Fruit fly (Drosophila melanogaster) whole organism, embryonic: ENCODE data around the gene CG9550.

ENCODE experiments used
- Atf6 ChIP-seq: fragments of 200-800 bp; sonication (Bioruptor generic); IDR thresholded peaks from 2 replicates; pipeline ENCODE4 v1.3.6; 2022; ENCODE audit warnings: missing biosample characterization, missing genetic modification characterization
- Bdp1 ChIP-seq: fragments of 200-800 bp; sonication (Bioruptor generic); optimal IDR thresholded peaks from 3 replicates; lab custom pipeline; 2016; ENCODE audit warnings: missing biosample characterization, missing genetic modification characterization
- Bteb2 ChIP-seq: fragments of 200-800 bp; sonication (Bioruptor generic); optimal IDR thresholded peaks from 2 replicates; lab custom pipeline; 2016; ENCODE audit warnings: missing biosample characterization, missing genetic modification characterization
- C15 ChIP-seq: fragments of 200-800 bp; sonication (Bioruptor generic); IDR thresholded peaks from 3 replicates; pipeline ENCODE4 v1.3.6; 2022; ENCODE audit warnings: missing biosample characterization, missing genetic modification characterization
- CG11560 ChIP-seq: fragments of 200-800 bp; sonication (Bioruptor generic); IDR thresholded peaks from 3 replicates; pipeline ENCODE4 v1.3.6; 2022; ENCODE audit warnings: missing biosample characterization, missing genetic modification characterization
- CG1233 ChIP-seq: fragments of 200-800 bp; sonication (Bioruptor generic); optimal IDR thresholded peaks from 4 replicates; lab custom pipeline; 2018; ENCODE audit warnings: missing biosample characterization, mild to moderate bottlenecking, missing genetic modification characterization
- CG14667 ChIP-seq: fragments of 200-800 bp; sonication (Bioruptor generic); IDR thresholded peaks from 2 replicates; pipeline ENCODE4 v1.3.6; 2022; ENCODE audit warnings: missing biosample characterization, missing genetic modification characterization
- CG1529 ChIP-seq: fragments of 200-800 bp; sonication (Bioruptor generic); optimal IDR thresholded peaks from 3 replicates; lab custom pipeline; 2018; ENCODE audit warnings: missing biosample characterization, missing genetic modification characterization
- CG15514 ChIP-seq: fragments of 200-800 bp; sonication (Bioruptor generic); optimal IDR thresholded peaks from 3 replicates; lab custom pipeline; 2017; ENCODE audit warnings: missing biosample characterization, missing genetic modification characterization, mild to moderate bottlenecking, moderate library complexity, missing genetic modification reagents
- CG15696 ChIP-seq: fragments of 200-800 bp; sonication (Bioruptor generic); optimal IDR thresholded peaks from 2 replicates; lab custom pipeline; 2019; ENCODE audit warnings: missing biosample characterization, mild to moderate bottlenecking, missing genetic modification characterization, moderate library complexity
- CG1602 ChIP-seq: fragments of 200-800 bp; sonication (Bioruptor generic); optimal IDR thresholded peaks from 3 replicates; lab custom pipeline; 2016; ENCODE audit warnings: missing biosample characterization, missing genetic modification characterization
- CG1603 ChIP-seq: fragments of 200-800 bp; sonication (Bioruptor generic); optimal IDR thresholded peaks from 2 replicates; lab custom pipeline; 2019; ENCODE audit warnings: missing biosample characterization, mild to moderate bottlenecking, missing genetic modification characterization, moderate library complexity
- CG1647 ChIP-seq: fragments of 200-800 bp; sonication (Bioruptor generic); optimal IDR thresholded peaks from 3 replicates; lab custom pipeline; 2016; ENCODE audit warnings: missing biosample characterization, missing genetic modification characterization
- CG17385 ChIP-seq: fragments of 200-800 bp; sonication (Bioruptor generic); optimal IDR thresholded peaks from 3 replicates; lab custom pipeline; 2018; ENCODE audit warnings: missing biosample characterization, mild to moderate bottlenecking, missing genetic modification characterization
- CG18764 ChIP-seq: fragments of 200-800 bp; sonication (Bioruptor generic); optimal IDR thresholded peaks from 3 replicates; lab custom pipeline; 2016; ENCODE audit warnings: missing biosample characterization, missing genetic modification characterization
- CG2889 ChIP-seq: fragments of 200-800 bp; sonication (Bioruptor generic); IDR thresholded peaks from 3 replicates; pipeline ENCODE4 v1.3.6; 2022; ENCODE audit warnings: missing biosample characterization, missing genetic modification characterization
- CG30020 ChIP-seq: fragments of 200-800 bp; optimal IDR thresholded peaks from 2 replicates; lab custom pipeline; 2019; ENCODE audit warnings: missing biosample characterization, mild to moderate bottlenecking, missing genetic modification characterization, moderate library complexity
- CG33213 ChIP-seq: fragments of 200-800 bp; sonication (Bioruptor generic); optimal IDR thresholded peaks from 3 replicates; lab custom pipeline; 2016; ENCODE audit warnings: missing biosample characterization, missing genetic modification characterization
- CG6272 ChIP-seq: fragments of 200-800 bp; sonication (Bioruptor generic); IDR thresholded peaks from 2 replicates; pipeline ENCODE4 v1.3.6; 2022; ENCODE audit warnings: missing biosample characterization, missing genetic modification characterization
- CG6765 ChIP-seq: fragments of 200-800 bp; sonication (Bioruptor generic); optimal IDR thresholded peaks from 3 replicates; lab custom pipeline; 2017; ENCODE audit warnings: missing biosample characterization, mild to moderate bottlenecking, missing genetic modification characterization
- D ChIP-seq, 2 experiments: fragments of 200-800 bp in 1 of 2; fragments of >200 bp in 1 of 2; sonication (Bioruptor generic) in 1 of 2; optimal IDR thresholded peaks; 2 replicates in 1 of 2; 3 replicates in 1 of 2; lab custom pipeline; 2017; ENCODE audit warnings: mild to moderate bottlenecking in 1 of 2, missing biosample characterization in 1 of 2, missing genetic modification characterization in 1 of 2, missing genetic modification reagents in 1 of 2
- Deaf1 ChIP-seq: fragments of 200-800 bp; optimal IDR thresholded peaks from 3 replicates; lab custom pipeline; 2019; ENCODE audit warnings: missing biosample characterization, mild to moderate bottlenecking, missing genetic modification characterization, moderate library complexity
- Doc2 ChIP-seq: fragments of 200-800 bp; sonication (Bioruptor generic); IDR thresholded peaks from 2 replicates; pipeline ENCODE4 v1.3.6; 2022; ENCODE audit warnings: missing biosample characterization, missing genetic modification characterization
- HLHmδ ChIP-seq: fragments of 200-800 bp; sonication (Bioruptor generic); optimal IDR thresholded peaks from 2 replicates; lab custom pipeline; 2018; ENCODE audit warnings: missing biosample characterization, mild to moderate bottlenecking, missing genetic modification characterization, moderate library complexity
- Hey ChIP-seq: fragments of 200-800 bp; sonication (Bioruptor generic); optimal IDR thresholded peaks from 3 replicates; lab custom pipeline; 2018; ENCODE audit warnings: missing biosample characterization, mild to moderate bottlenecking, missing genetic modification characterization
- Hr39 ChIP-seq: fragments of >200 bp; optimal IDR thresholded peaks from 2 replicates; lab custom pipeline; 2017
- Kr ChIP-seq: fragments of 200-800 bp; sonication (Bioruptor generic); optimal IDR thresholded peaks from 2 replicates; lab custom pipeline; 2017; ENCODE audit warnings: missing biosample characterization, mild to moderate bottlenecking, missing genetic modification characterization
- NFAT ChIP-seq: fragments of 200-800 bp; sonication (Bioruptor generic); IDR thresholded peaks from 2 replicates; pipeline ENCODE4 v1.3.6; 2022; ENCODE audit warnings: missing biosample characterization, missing genetic modification characterization
- Nf-YC ChIP-seq: fragments of 200-800 bp; optimal IDR thresholded peaks from 3 replicates; lab custom pipeline; 2019; ENCODE audit warnings: missing biosample characterization, mild to moderate bottlenecking, missing genetic modification characterization, moderate library complexity
- Ptx1 ChIP-seq: fragments of 200-800 bp; sonication (Bioruptor generic); IDR thresholded peaks from 2 replicates; pipeline ENCODE4 v1.3.6; 2022; ENCODE audit warnings: missing biosample characterization, missing genetic modification characterization
- Side ChIP-seq: fragments of 200-800 bp; sonication (Bioruptor generic); optimal IDR thresholded peaks from 2 replicates; lab custom pipeline; 2016; ENCODE audit warnings: missing biosample characterization, missing genetic modification characterization
- Sry-β ChIP-seq: fragments of 200-800 bp; sonication (Bioruptor generic); optimal IDR thresholded peaks from 2 replicates; lab custom pipeline; 2018; ENCODE audit warnings: missing biosample characterization, mild to moderate bottlenecking, missing genetic modification characterization, moderate library complexity
- Taf1 ChIP-seq: fragments of 200-800 bp; sonication (Bioruptor generic); IDR thresholded peaks from 2 replicates; pipeline ENCODE4 v1.3.6; 2022; ENCODE audit warnings: missing biosample characterization, missing genetic modification characterization
- Tbp ChIP-seq: fragments of >200 bp; optimal IDR thresholded peaks from 2 replicates; lab custom pipeline; 2018; ENCODE audit warnings: missing biosample characterization, missing genetic modification characterization
- Xbp1 ChIP-seq: fragments of 200-800 bp; sonication (Bioruptor generic); optimal IDR thresholded peaks from 3 replicates; lab custom pipeline; 2016; ENCODE audit warnings: missing biosample characterization, mild to moderate bottlenecking, missing genetic modification characterization
- ab ChIP-seq: fragments of 200-800 bp; sonication (Bioruptor generic); optimal IDR thresholded peaks from 2 replicates; lab custom pipeline; 2016; ENCODE audit warnings: missing biosample characterization, missing genetic modification characterization
- aop ChIP-seq: fragments of 200-800 bp; sonication (Bioruptor generic); IDR thresholded peaks from 2 replicates; pipeline ENCODE4 v1.3.6; 2022; ENCODE audit warnings: missing biosample characterization, missing genetic modification characterization
- ap ChIP-seq: fragments of 200-800 bp; sonication (Bioruptor generic); IDR thresholded peaks from 2 replicates; pipeline ENCODE4 v1.3.6; 2022; ENCODE audit warnings: missing biosample characterization, missing genetic modification characterization
- corto ChIP-seq: fragments of 200-800 bp; sonication (Bioruptor generic); optimal IDR thresholded peaks from 2 replicates; lab custom pipeline; 2016; ENCODE audit warnings: missing biosample characterization, mild to moderate bottlenecking, missing genetic modification characterization, moderate library complexity
- crp ChIP-seq, 2 experiments: fragments of 200-800 bp; sonication (Bioruptor generic); optimal IDR thresholded peaks; 2 replicates in 1 of 2; 3 replicates in 1 of 2; lab custom pipeline; 2017; ENCODE audit warnings: missing biosample characterization in 2 of 2, missing genetic modification characterization in 2 of 2, mild to moderate bottlenecking in 1 of 2, moderate library complexity in 1 of 2
- hb ChIP-seq: fragments of 200-800 bp; sonication (Bioruptor generic); IDR thresholded peaks from 3 replicates; pipeline ENCODE4 v1.3.6; 2022; ENCODE audit warnings: missing biosample characterization, missing genetic modification characterization; ENCODE audit not compliant: partially characterized antibody
- lilli ChIP-seq: fragments of 200-800 bp; sonication (Bioruptor generic); optimal IDR thresholded peaks from 3 replicates; lab custom pipeline; 2016; ENCODE audit warnings: missing biosample characterization, missing genetic modification characterization
- pan ChIP-seq, 4 experiments: fragments of >200 bp in 3 of 4; fragments of 200-800 bp in 1 of 4; sonication (Bioruptor generic) in 1 of 4; optimal IDR thresholded peaks in 3 of 4; IDR thresholded peaks in 1 of 4; 2 replicates each; pipeline versions ENCODE4 v1.3.6 to Lab custom; 2017 to 2022; ENCODE audit warnings: missing biosample characterization in 2 of 4, missing genetic modification characterization in 2 of 4, mixed read lengths in 1 of 4
- pb ChIP-seq: fragments of 200-800 bp; sonication (Bioruptor generic); optimal IDR thresholded peaks from 3 replicates; lab custom pipeline; 2016; ENCODE audit warnings: missing biosample characterization, missing genetic modification characterization
- pzg ChIP-seq: fragments of 200-800 bp; sonication (Bioruptor generic); optimal IDR thresholded peaks from 3 replicates; lab custom pipeline; 2018; ENCODE audit warnings: missing biosample characterization, mild to moderate bottlenecking, missing genetic modification characterization, moderate library complexity
- sim ChIP-seq: fragments of 200-800 bp; sonication (Bioruptor generic); IDR thresholded peaks from 2 replicates; pipeline ENCODE4 v1.3.6; 2022; ENCODE audit warnings: missing biosample characterization, missing genetic modification characterization
- stc ChIP-seq: fragments of 200-800 bp; sonication (Bioruptor generic); IDR thresholded peaks from 2 replicates; pipeline ENCODE4 v1.3.6; 2022; ENCODE audit warnings: missing biosample characterization, missing genetic modification characterization
- toy ChIP-seq: fragments of 200-800 bp; sonication (Bioruptor generic); IDR thresholded peaks from 2 replicates; pipeline ENCODE4 v1.3.6; 2022; ENCODE audit warnings: missing biosample characterization, missing genetic modification characterization
- twi ChIP-seq: fragments of 200-800 bp; optimal IDR thresholded peaks from 2 replicates; lab custom pipeline; 2019; ENCODE audit warnings: missing biosample characterization, mild to moderate bottlenecking, missing genetic modification characterization, moderate library complexity
- zen ChIP-seq: fragments of 200-800 bp; sonication (Bioruptor generic); optimal IDR thresholded peaks from 3 replicates; lab custom pipeline; 2018; ENCODE audit warnings: missing biosample characterization, mild to moderate bottlenecking, missing genetic modification characterization, moderate library complexity

The CG9550 gene

DNA sequence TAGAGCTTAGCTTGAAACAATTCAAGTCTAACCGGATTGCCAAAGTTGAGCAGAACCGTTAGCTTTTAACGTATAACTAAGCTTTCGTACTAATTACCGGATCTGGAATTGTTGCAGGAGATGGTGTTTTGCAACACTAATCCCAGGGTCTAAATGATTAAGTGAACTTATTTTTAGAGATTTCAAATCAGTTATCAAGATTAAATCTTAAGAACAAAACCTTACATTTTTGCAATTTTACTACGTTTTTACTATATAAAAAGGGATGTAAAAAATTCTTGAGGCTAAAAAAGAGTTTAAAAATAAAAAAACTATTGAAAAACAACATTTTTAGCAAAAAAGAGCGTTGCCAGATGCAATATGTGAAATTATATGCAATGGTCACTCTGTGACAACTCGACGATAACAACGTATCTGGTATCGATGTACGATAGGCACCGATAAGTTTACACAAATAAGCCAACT is 8.1 kb upstream of the CG9550 start, which contains the start of the genes KFase and epsilonCOP (continued):
- TF ChIP-seq ap (GFP tag; lab: Robert Waterston, UW), result 0 out of 2 replicates have a peak, but pooled peaks have one; percentile 21
- TF ChIP-seq CG1647 (GFP tag; lab: Kevin White, UChicago), result peak; percentile 57
- TF ChIP-seq pan (optimal IDR thresholded peaks at IDR 0.05; lab: Kevin White, UChicago), result no peak
- no peak for TF ChIP-seq pan (GFP tag; optimal IDR thresholded peaks at IDR 0.05 in 1 of 2, IDR thresholded peaks at IDR 0.05 in 1 of 2)
- no peak for TF ChIP-seq ab
- TF ChIP-seq Kr, result no peak
- TF ChIP-seq stc (GFP tag; lab: Robert Waterston, UW), result no peak
- no peak for TF ChIP-seq Hey (tag; lab: Kevin White, UChicago)
- TF ChIP-seq aop, result no peak
- no peak for TF ChIP-seq Taf1 (GFP tag; lab: Robert Waterston, UW)
- no peak for TF ChIP-seq Tbp (GFP tag; lab: Kevin White, UChicago)
- no peak for TF ChIP-seq D (optimal IDR thresholded peaks at IDR 0.05; lab: Kevin White, UChicago)
- no peak for TF ChIP-seq D (GFP tag; optimal IDR thresholded peaks at IDR 0.05; lab: Kevin White, UChicago)
- no peak for TF ChIP-seq CG1529 (GFP tag; lab: Kevin White, UChicago)
- TF ChIP-seq sim, result no peak
- TF ChIP-seq Hr39 (lab: Kevin White, UChicago), result no peak
- no peak for TF ChIP-seq NFAT (GFP tag; lab: Robert Waterston, UW)
- TF ChIP-seq CG15696, result peak; percentile 41
- peak; percentile 76 for TF ChIP-seq Bteb2
- TF ChIP-seq Atf6 (GFP tag; lab: Robert Waterston, UW), result no peak
- TF ChIP-seq CG2889, result no peak
- peak; percentile 42; the same call in 1 of the 2 replicates for TF ChIP-seq Ptx1 (GFP tag; lab: Robert Waterston, UW)
- TF ChIP-seq Xbp1 (GFP tag; lab: Kevin White, UChicago), result peak; percentile 74
- TF ChIP-seq toy (GFP tag; lab: Robert Waterston, UW), result no peak
- TF ChIP-seq HLHmδ, result no peak
- no peak for TF ChIP-seq CG11560 (tag; lab: Robert Waterston, UW)
- TF ChIP-seq Bdp1 (GFP tag; lab: Kevin White, UChicago), result peak; percentile 9
- TF ChIP-seq CG1602 (GFP tag; lab: Kevin White, UChicago), result peak; percentile 4
- peak; percentile 21 for TF ChIP-seq twi
- TF ChIP-seq Nf-YC, result peak; percentile 66
- TF ChIP-seq Side, result peak; percentile 39
- TF ChIP-seq pb (GFP tag; lab: Kevin White, UChicago), result peak; percentile 61
- TF ChIP-seq CG30020 (tag; lab: Kevin White, UChicago), result peak; percentile 64
- TF ChIP-seq CG1603 (tag; lab: Kevin White, UChicago), result peak; percentile 22
- no peak for TF ChIP-seq Doc2 (GFP tag; lab: Robert Waterston, UW)
- TF ChIP-seq CG17385 (GFP tag; lab: Kevin White, UChicago), result peak; percentile 53
- TF ChIP-seq Deaf1 (tag; lab: Kevin White, UChicago), result peak; percentile 33
- peak in 1 of 2 experiments; percentile 23 for TF ChIP-seq crp (GFP tag; optimal IDR thresholded peaks at IDR 0.05; lab: Kevin White, UChicago)
- peak; percentile 66; the same call in 2 of the 3 replicates for TF ChIP-seq hb (GFP tag; lab: Robert Waterston, UW)
- peak; percentile 86 for TF ChIP-seq zen (tag; lab: Kevin White, UChicago)
- no peak for TF ChIP-seq Sry-β (GFP tag; lab: Kevin White, UChicago)
- TF ChIP-seq pzg, result peak; percentile 62
- TF ChIP-seq CG6765 (GFP tag; lab: Kevin White, UChicago), result peak; percentile 41
- peak; percentile 20 for TF ChIP-seq CG18764 (GFP tag; lab: Kevin White, UChicago)
- TF ChIP-seq lilli (GFP tag; lab: Kevin White, UChicago), result peak; percentile 79
- TF ChIP-seq corto, result no peak
- peak; percentile 33 for TF ChIP-seq CG1233
- peak; percentile 77 for TF ChIP-seq CG33213 (GFP tag; lab: Kevin White, UChicago)
- TF ChIP-seq C15 (GFP tag; lab: Robert Waterston, UW), result no peak
- TF ChIP-seq CG15514 (GFP tag; lab: Kevin White, UChicago), result peak; percentile 96
- TF ChIP-seq CG6272, result no peak
- no peak for TF ChIP-seq CG14667 (GFP tag; lab: Robert Waterston, UW)
